Fruit fly (Drosophila melanogaster) whole organism, prepupa: ENCODE measurements around the gene form3.

Source experiments
- CG16779 ChIP-seq: fragments of 200-800 bp; sonication (Bioruptor generic); optimal IDR thresholded peaks from 3 replicates; lab custom pipeline; 2017; ENCODE audit warnings: missing biosample characterization, mild to moderate bottlenecking, missing genetic modification characterization
- CG3032 ChIP-seq: fragments of 200-800 bp; optimal IDR thresholded peaks from 2 replicates; lab custom pipeline; 2019; ENCODE audit warnings: missing biosample characterization, mild to moderate bottlenecking, missing genetic modification characterization, moderate library complexity
- CG32006 ChIP-seq: fragments of 200-800 bp; sonication (Bioruptor generic); optimal IDR thresholded peaks from 3 replicates; lab custom pipeline; 2017; ENCODE audit warnings: missing biosample characterization, mild to moderate bottlenecking, missing genetic modification characterization
- CG8119 ChIP-seq: fragments of 200-800 bp; sonication (Bioruptor generic); IDR thresholded peaks from 3 replicates; pipeline ENCODE4 v1.3.6; 2022; ENCODE audit warnings: missing biosample characterization, missing genetic modification characterization
- achi ChIP-seq: fragments of 200-800 bp; sonication (Bioruptor generic); optimal IDR thresholded peaks from 3 replicates; lab custom pipeline; 2016; ENCODE audit warnings: missing biosample characterization, missing genetic modification characterization
- cyc ChIP-seq: fragments of 200-800 bp; sonication (Bioruptor generic); optimal IDR thresholded peaks from 3 replicates; lab custom pipeline; 2016; ENCODE audit warnings: missing biosample characterization, missing genetic modification characterization
- topi ChIP-seq: fragments of 200-800 bp; sonication (Bioruptor generic); optimal IDR thresholded peaks from 3 replicates; lab custom pipeline; 2016; ENCODE audit warnings: missing biosample characterization, missing genetic modification characterization

DNA sequence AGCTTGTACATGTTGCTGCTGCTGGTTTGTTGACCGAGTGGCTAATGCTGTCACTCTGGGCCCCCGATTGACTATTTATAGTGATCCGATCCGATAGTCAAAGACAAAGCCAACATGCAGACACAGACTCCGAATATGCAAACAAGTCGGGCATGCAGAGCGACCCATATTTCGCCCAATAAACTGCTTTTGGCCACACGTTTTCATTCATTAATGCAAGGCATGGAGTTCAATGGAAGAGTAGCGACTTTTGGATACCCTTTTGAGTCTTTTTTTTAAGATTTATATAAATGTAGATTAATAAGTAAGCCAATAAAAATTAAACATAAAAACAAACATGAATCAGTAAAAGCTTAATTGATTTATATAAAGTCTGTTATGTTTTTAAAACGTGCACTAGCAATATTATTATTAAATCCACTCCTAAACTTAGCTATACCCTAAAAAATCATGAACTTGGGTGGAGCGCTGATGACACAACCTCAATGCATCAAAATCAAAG, 8.0 kb upstream of the form3 start, which contains the start of gene Cpr65Ea:
- no peak for TF ChIP-seq CG3032 (tag; lab: Kevin White, UChicago)
- no peak for TF ChIP-seq achi (GFP tag; lab: Kevin White, UChicago)
- TF ChIP-seq CG8119: no peak
- TF ChIP-seq topi (GFP tag; lab: Kevin White, UChicago): no peak
- TF ChIP-seq CG16779 (tag; lab: Kevin White, UChicago): no peak
- no peak for TF ChIP-seq cyc (GFP tag; lab: Kevin White, UChicago)
- no peak for TF ChIP-seq CG32006 (GFP tag; lab: Kevin White, UChicago)
